Fruit fly (Drosophila melanogaster): Measurements from ENCODE around the gene CG42322.

DNA sequence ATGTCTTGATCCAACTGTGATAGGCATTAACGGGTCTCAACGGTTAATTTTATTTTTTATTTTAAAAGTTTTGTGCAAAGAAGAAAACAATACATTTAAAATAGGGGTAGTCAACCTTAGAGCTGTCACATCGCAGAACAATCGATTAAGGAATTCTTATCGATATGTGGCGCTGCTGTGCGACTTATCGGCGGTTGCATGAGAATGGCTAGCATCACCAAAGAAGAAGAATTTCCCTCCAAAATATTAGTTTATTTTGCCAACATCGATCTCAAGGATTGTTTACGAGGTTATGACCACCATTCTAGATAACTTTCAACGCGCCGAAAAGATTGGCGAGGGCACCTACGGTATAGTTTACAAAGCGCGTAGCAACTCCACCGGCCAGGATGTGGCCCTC lies 4.5 kb upstream of the CG42322 start, which contains the start of gene Cdk2:
- TF ChIP-seq sc (optimal IDR thresholded peaks at IDR 0.05) (no peak), sc (GFP tag; optimal IDR thresholded peaks at IDR 0.05) (no peak), CG12219 (GFP tag; optimal IDR thresholded peaks at IDR 0.05) (no peak), gcm (GFP tag; optimal IDR thresholded peaks at IDR 0.05) (no peak), nerfin-2 (GFP tag; IDR thresholded peaks at IDR 0.05; ENCODE audit: partially characterized antibody) (peak; percentile 81), Sry-β (GFP tag; optimal IDR thresholded peaks at IDR 0.05) (peak; percentile 19), CHES-1-like (GFP tag; optimal IDR thresholded peaks at IDR 0.05) (peak; percentile 21), CG15011 (GFP tag; optimal IDR thresholded peaks at IDR 0.05) (no peak)

All from whole organism, embryonic.